Fruit fly (Drosophila melanogaster) whole organism, embryonic: ENCODE data around the gene tinc.

Experiments used
- Abd-B ChIP-seq: fragments of 200-800 bp; sonication (Bioruptor generic); optimal IDR thresholded peaks from 2 replicates; lab custom pipeline; 2018; ENCODE audit warnings: missing biosample characterization, mild to moderate bottlenecking, missing genetic modification characterization, moderate library complexity
- Atf6 ChIP-seq: fragments of 200-800 bp; sonication (Bioruptor generic); IDR thresholded peaks from 2 replicates; pipeline ENCODE4 v1.3.6; 2022; ENCODE audit warnings: missing biosample characterization, missing genetic modification characterization
- BtbVII ChIP-seq: fragments of 200-800 bp; sonication (Bioruptor generic); optimal IDR thresholded peaks from 3 replicates; lab custom pipeline; 2017; ENCODE audit warnings: missing biosample characterization, mild to moderate bottlenecking, missing genetic modification characterization
- CG10274 ChIP-seq: fragments of 200-800 bp; sonication (Bioruptor generic); optimal IDR thresholded peaks from 3 replicates; lab custom pipeline; 2017; ENCODE audit warnings: missing biosample characterization, mild to moderate bottlenecking, missing genetic modification characterization
- CG10321 ChIP-seq: fragments of 200-800 bp; sonication (Bioruptor generic); IDR thresholded peaks from 2 replicates; pipeline ENCODE4 v1.3.6; 2022; ENCODE audit warnings: missing biosample characterization, missing genetic modification characterization
- CG10366 ChIP-seq: fragments of 200-800 bp; sonication (Bioruptor generic); IDR thresholded peaks from 2 replicates; pipeline ENCODE4 v1.3.6; 2022; ENCODE audit warnings: missing biosample characterization, missing genetic modification characterization
- CG10979 ChIP-seq: fragments of 200-800 bp; sonication (Bioruptor generic); optimal IDR thresholded peaks from 2 replicates; lab custom pipeline; 2018; ENCODE audit warnings: missing biosample characterization, mild to moderate bottlenecking, missing genetic modification characterization, moderate library complexity
- CG12155 ChIP-seq: fragments of 200-800 bp; sonication (Bioruptor generic); optimal IDR thresholded peaks from 3 replicates; lab custom pipeline; 2016; ENCODE audit warnings: missing biosample characterization, missing genetic modification characterization
- CG12744 ChIP-seq: fragments of 200-800 bp; sonication (Bioruptor generic); optimal IDR thresholded peaks from 2 replicates; lab custom pipeline; 2016; ENCODE audit warnings: missing biosample characterization, missing genetic modification characterization
- CG15073 ChIP-seq: fragments of 200-800 bp; sonication (Bioruptor generic); optimal IDR thresholded peaks from 2 replicates; lab custom pipeline; 2016; ENCODE audit warnings: missing biosample characterization, missing genetic modification characterization
- CG16863 ChIP-seq: fragments of 200-800 bp; sonication (Bioruptor generic); optimal IDR thresholded peaks from 3 replicates; lab custom pipeline; 2016; ENCODE audit warnings: missing biosample characterization, missing genetic modification characterization
- CG17612 ChIP-seq: fragments of 200-800 bp; sonication (Bioruptor generic); IDR thresholded peaks from 2 replicates; pipeline ENCODE4 v1.3.6; 2022; ENCODE audit warnings: missing biosample characterization, missing genetic modification characterization
- CG1832 ChIP-seq: fragments of 200-800 bp; sonication (Bioruptor generic); optimal IDR thresholded peaks from 2 replicates; lab custom pipeline; 2017; ENCODE audit warnings: missing biosample characterization, mild to moderate bottlenecking, missing genetic modification characterization, inconsistent platforms
- CG2889 ChIP-seq: fragments of 200-800 bp; sonication (Bioruptor generic); IDR thresholded peaks from 3 replicates; pipeline ENCODE4 v1.3.6; 2022; ENCODE audit warnings: missing biosample characterization, missing genetic modification characterization
- CG30403 ChIP-seq: fragments of 200-800 bp; sonication (Bioruptor generic); optimal IDR thresholded peaks from 3 replicates; lab custom pipeline; 2016; ENCODE audit warnings: missing biosample characterization, missing genetic modification characterization
- CG32767 ChIP-seq: fragments of 200-800 bp; sonication (Bioruptor generic); IDR thresholded peaks from 2 replicates; pipeline ENCODE4 v1.3.6; 2022; ENCODE audit warnings: missing biosample characterization, missing genetic modification characterization
- CG32772 ChIP-seq: fragments of 200-800 bp; sonication (Bioruptor generic); IDR thresholded peaks from 2 replicates; pipeline ENCODE4 v1.3.6; 2022; ENCODE audit warnings: missing biosample characterization, missing genetic modification characterization
- CG7357 ChIP-seq: fragments of 200-800 bp; sonication (Bioruptor generic); IDR thresholded peaks from 3 replicates; pipeline ENCODE4 v1.3.6; 2022; ENCODE audit warnings: missing biosample characterization, missing genetic modification characterization
- CG8359 ChIP-seq: fragments of 200-800 bp; sonication (Bioruptor generic); optimal IDR thresholded peaks from 2 replicates; lab custom pipeline; 2017; ENCODE audit warnings: missing biosample characterization, mild to moderate bottlenecking, missing genetic modification characterization, borderline replicate concordance
- CG9437 ChIP-seq: fragments of 200-800 bp; sonication (Bioruptor generic); optimal IDR thresholded peaks from 2 replicates; lab custom pipeline; 2018; ENCODE audit warnings: missing biosample characterization, mild to moderate bottlenecking, missing genetic modification characterization
- CoRest ChIP-seq: fragments of 200-800 bp; sonication (Bioruptor generic); optimal IDR thresholded peaks from 3 replicates; lab custom pipeline; 2018; ENCODE audit warnings: missing biosample characterization, mild to moderate bottlenecking, missing genetic modification characterization, moderate library complexity
- Dfd ChIP-seq, 2 experiments: fragments of >200 bp; optimal IDR thresholded peaks; 2 replicates each; lab custom pipeline; 2017; ENCODE audit warnings: missing biosample characterization in 2 of 2, missing genetic modification characterization in 2 of 2
- HHEX ChIP-seq: fragments of 200-800 bp; sonication (Bioruptor generic); optimal IDR thresholded peaks from 3 replicates; lab custom pipeline; 2017; ENCODE audit warnings: missing biosample characterization, mild to moderate bottlenecking, missing genetic modification characterization, missing genetic modification reagents
- HmgZ ChIP-seq: fragments of 200-800 bp; sonication (Bioruptor generic); optimal IDR thresholded peaks from 2 replicates; lab custom pipeline; 2018; ENCODE audit warnings: missing biosample characterization, mild to moderate bottlenecking, missing genetic modification characterization
- MBD-R2 ChIP-seq: fragments of 200-800 bp; sonication (Bioruptor generic); IDR thresholded peaks from 2 replicates; pipeline ENCODE4 v1.3.6; 2022; ENCODE audit warnings: missing biosample characterization, missing genetic modification characterization
- MESR4 ChIP-seq: fragments of 200-800 bp; sonication (Bioruptor generic); optimal IDR thresholded peaks from 2 replicates; lab custom pipeline; 2018; ENCODE audit warnings: missing biosample characterization, mild to moderate bottlenecking, missing genetic modification characterization, moderate library complexity
- Mad ChIP-seq: fragments of 200-800 bp; sonication (Bioruptor generic); optimal IDR thresholded peaks from 2 replicates; lab custom pipeline; 2016; ENCODE audit warnings: missing biosample characterization, missing genetic modification characterization
- Myb ChIP-seq: fragments of 200-800 bp; sonication (Bioruptor generic); optimal IDR thresholded peaks from 2 replicates; lab custom pipeline; 2016; ENCODE audit warnings: missing biosample characterization, missing genetic modification characterization
- Nf-YC ChIP-seq: fragments of 200-800 bp; optimal IDR thresholded peaks from 3 replicates; lab custom pipeline; 2019; ENCODE audit warnings: missing biosample characterization, mild to moderate bottlenecking, missing genetic modification characterization, moderate library complexity
- Opbp ChIP-seq: fragments of 200-800 bp; sonication (Bioruptor generic); IDR thresholded peaks from 3 replicates; pipeline ENCODE4 v1.3.6; 2022; ENCODE audit warnings: missing biosample characterization, missing genetic modification characterization; ENCODE audit not compliant: partially characterized antibody
- Poxn ChIP-seq: fragments of 200-800 bp; sonication (Bioruptor generic); IDR thresholded peaks from 2 replicates; pipeline ENCODE4 v1.3.6; 2022; ENCODE audit warnings: missing biosample characterization, missing genetic modification characterization
- Rfx ChIP-seq: fragments of 200-800 bp; sonication (Bioruptor generic); IDR thresholded peaks from 2 replicates; pipeline ENCODE4 v1.3.6; 2022; ENCODE audit warnings: missing biosample characterization, missing genetic modification characterization
- Sox100B ChIP-seq: fragments of 200-800 bp; sonication (Bioruptor generic); optimal IDR thresholded peaks from 3 replicates; lab custom pipeline; 2018; ENCODE audit warnings: missing biosample characterization, mild to moderate bottlenecking, missing genetic modification characterization
- aop ChIP-seq: fragments of 200-800 bp; sonication (Bioruptor generic); IDR thresholded peaks from 2 replicates; pipeline ENCODE4 v1.3.6; 2022; ENCODE audit warnings: missing biosample characterization, missing genetic modification characterization
- ato ChIP-seq: fragments of 200-800 bp; sonication (Bioruptor generic); IDR thresholded peaks from 2 replicates; pipeline ENCODE4 v1.3.6; 2022; ENCODE audit warnings: missing biosample characterization, missing genetic modification characterization; ENCODE audit not compliant: partially characterized antibody
- bab2 ChIP-seq: fragments of 200-800 bp; sonication (Bioruptor generic); optimal IDR thresholded peaks from 2 replicates; lab custom pipeline; 2016; ENCODE audit warnings: missing biosample characterization, missing genetic modification characterization
- caup ChIP-seq: fragments of 200-800 bp; sonication (Bioruptor generic); optimal IDR thresholded peaks from 3 replicates; lab custom pipeline; 2017; ENCODE audit warnings: missing biosample characterization, mild to moderate bottlenecking, missing genetic modification characterization, moderate library complexity; ENCODE audit not compliant: severe bottlenecking
- cg ChIP-seq: fragments of 200-800 bp; sonication (Bioruptor generic); optimal IDR thresholded peaks from 3 replicates; lab custom pipeline; 2019; ENCODE audit warnings: missing biosample characterization, mild to moderate bottlenecking, missing genetic modification characterization, moderate library complexity
- crp ChIP-seq, 2 experiments: fragments of 200-800 bp; sonication (Bioruptor generic); optimal IDR thresholded peaks; 2 replicates in 1 of 2; 3 replicates in 1 of 2; lab custom pipeline; 2017; ENCODE audit warnings: missing biosample characterization in 2 of 2, missing genetic modification characterization in 2 of 2, mild to moderate bottlenecking in 1 of 2, moderate library complexity in 1 of 2
- h ChIP-seq: fragments of >200 bp; optimal IDR thresholded peaks from 2 replicates; lab custom pipeline; 2017
- hbn ChIP-seq: fragments of 200-800 bp; sonication (Bioruptor generic); IDR thresholded peaks from 2 replicates; pipeline ENCODE4 v1.3.6; 2022; ENCODE audit warnings: missing biosample characterization, missing genetic modification characterization; ENCODE audit not compliant: partially characterized antibody
- klu ChIP-seq: fragments of 200-800 bp; sonication (Bioruptor generic); IDR thresholded peaks from 2 replicates; pipeline ENCODE4 v1.3.6; 2022; ENCODE audit warnings: missing biosample characterization, missing genetic modification characterization
- kni ChIP-seq: fragments of 200-800 bp; sonication (Bioruptor generic); optimal IDR thresholded peaks from 3 replicates; lab custom pipeline; 2017; ENCODE audit warnings: mild to moderate bottlenecking, missing biosample characterization, missing genetic modification reagents, missing genetic modification characterization
- psq ChIP-seq: fragments of 200-800 bp; sonication (Bioruptor generic); optimal IDR thresholded peaks from 2 replicates; lab custom pipeline; 2017; ENCODE audit warnings: missing biosample characterization, missing genetic modification characterization
- salm ChIP-seq: fragments of 200-800 bp; sonication (Bioruptor generic); optimal IDR thresholded peaks from 2 replicates; lab custom pipeline; 2018; ENCODE audit warnings: missing biosample characterization, mild to moderate bottlenecking, missing genetic modification characterization
- sc ChIP-seq, 3 experiments: fragments of >200 bp in 2 of 3; fragments of 200-800 bp in 1 of 3; sonication (Bioruptor generic) in 1 of 3; optimal IDR thresholded peaks; 2 replicates in 2 of 3; 3 replicates in 1 of 3; lab custom pipeline; 2017; ENCODE audit warnings: mild to moderate bottlenecking in 1 of 3, missing biosample characterization in 1 of 3, missing genetic modification characterization in 1 of 3, missing genetic modification reagents in 1 of 3
- seq ChIP-seq: fragments of 200-800 bp; sonication (Bioruptor generic); IDR thresholded peaks from 2 replicates; pipeline ENCODE4 v1.3.6; 2022; ENCODE audit warnings: missing biosample characterization, missing genetic modification characterization
- slbo ChIP-seq: fragments of 200-800 bp; sonication (Bioruptor generic); IDR thresholded peaks from 2 replicates; pipeline ENCODE4 v1.3.6; 2022; ENCODE audit warnings: missing biosample characterization, missing genetic modification characterization
- zfh2 ChIP-seq: fragments of 200-800 bp; sonication (Bioruptor generic); optimal IDR thresholded peaks from 2 replicates; lab custom pipeline; 2016; ENCODE audit warnings: missing biosample characterization, missing genetic modification characterization

tinc gene

dm6 chr3R:17810951-17811706 is at the start of gene tinc, which contains the start of gene Alg1 (continued):
- TF ChIP-seq HHEX (GFP tag; lab: Kevin White, UChicago) (peak; percentile 16), Abd-B (GFP tag; lab: Kevin White, UChicago) (peak; percentile 8), zfh2 (peak; percentile 24), CG9437 (GFP tag; lab: Kevin White, UChicago) (peak; percentile 53), psq (GFP tag; lab: Kevin White, UChicago) (peak; percentile 17), crp (GFP tag; optimal IDR thresholded peaks at IDR 0.05; lab: Kevin White, UChicago) (no peak), Poxn (GFP tag; lab: Robert Waterston, UW) (0 out of 2 replicates have a peak, but pooled peaks have one; percentile 7), Nf-YC (peak; percentile 76), Sox100B (GFP tag; lab: Kevin White, UChicago) (peak; percentile 59), CG17612 (GFP tag; lab: Robert Waterston, UW) (no peak), Dfd (GFP tag; optimal IDR thresholded peaks at IDR 0.05; lab: Kevin White, UChicago) (no peak), bab2 (GFP tag; lab: Kevin White, UChicago) (peak; percentile 30), CG2889 (GFP tag; lab: Robert Waterston, UW) (no peak), CG1832 (GFP tag; lab: Kevin White, UChicago) (no peak), Mad (GFP tag; lab: Kevin White, UChicago) (peak; percentile 32), CG16863 (GFP tag; lab: Kevin White, UChicago) (peak; percentile 32), CG8359 (GFP tag; lab: Kevin White, UChicago) (no peak), BtbVII (GFP tag; lab: Kevin White, UChicago) (no peak), MESR4 (GFP tag; lab: Kevin White, UChicago) (peak; percentile 77), CG32767 (GFP tag; lab: Robert Waterston, UW) (peak; percentile 13; the same call in 1 of the 2 replicates), CG30403 (GFP tag; lab: Kevin White, UChicago) (peak; percentile 77), CG10321 (no peak), caup (GFP tag; lab: Kevin White, UChicago) (no peak), Opbp (peak; percentile 50; the same call in 1 of the 3 replicates), CG32772 (GFP tag; lab: Robert Waterston, UW) (no peak), Myb (peak; percentile 96), CG10274 (GFP tag; lab: Kevin White, UChicago) (no peak), salm (tag; lab: Kevin White, UChicago) (no peak), sc (optimal IDR thresholded peaks at IDR 0.05; lab: Kevin White, UChicago) (no peak), sc (GFP tag; optimal IDR thresholded peaks at IDR 0.05; lab: Kevin White, UChicago) (no peak), seq (GFP tag; lab: Robert Waterston, UW) (no peak), klu (no peak), kni (GFP tag; lab: Kevin White, UChicago) (no peak), Rfx (peak; percentile 58), CG15073 (GFP tag; lab: Kevin White, UChicago) (no peak), hbn (GFP tag; lab: Robert Waterston, UW) (no peak; the same call in 1 of the 2 replicates), CoRest (tag; lab: Kevin White, UChicago) (peak; percentile 84), cg (GFP tag; lab: Kevin White, UChicago) (peak; percentile 87), HmgZ (tag; lab: Kevin White, UChicago) (peak; percentile 62), MBD-R2 (GFP tag; lab: Robert Waterston, UW) (peak; percentile 53; the same call in 1 of the 2 replicates), CG10979 (tag; lab: Kevin White, UChicago) (peak; percentile 68), Atf6 (peak; percentile 78), aop (GFP tag; lab: Robert Waterston, UW) (no peak), CG12155 (peak; percentile 59), CG10366 (GFP tag; lab: Robert Waterston, UW) (no peak), CG12744 (no peak), slbo (GFP tag; lab: Robert Waterston, UW) (peak; percentile 74), h (no peak), ato (peak; percentile 52; the same call in 1 of the 2 replicates), CG7357 (GFP tag; lab: Robert Waterston, UW) (0 out of 3 replicates have a peak, but pooled peaks have one; percentile 58)
